Fruit fly (Drosophila melanogaster) whole organism, prepupa: ENCODE measurements around the gene Acp32CD.

Experiments
- CG10631 ChIP-seq: fragments of 200-800 bp; sonication (Bioruptor generic); optimal IDR thresholded peaks from 2 replicates; lab custom pipeline; 2016; ENCODE audit warnings: missing biosample characterization, missing genetic modification characterization
- CG11902 ChIP-seq: fragments of 200-800 bp; sonication (Bioruptor generic); optimal IDR thresholded peaks from 3 replicates; lab custom pipeline; 2016; ENCODE audit warnings: missing biosample characterization, missing genetic modification characterization
- CG15336 ChIP-seq: fragments of 200-800 bp; sonication (Bioruptor generic); IDR thresholded peaks from 2 replicates; pipeline ENCODE4 v1.3.6; 2022; ENCODE audit warnings: missing biosample characterization, missing genetic modification characterization
- CG16779 ChIP-seq: fragments of 200-800 bp; sonication (Bioruptor generic); optimal IDR thresholded peaks from 3 replicates; lab custom pipeline; 2017; ENCODE audit warnings: missing biosample characterization, mild to moderate bottlenecking, missing genetic modification characterization
- CG3032 ChIP-seq: fragments of 200-800 bp; optimal IDR thresholded peaks from 2 replicates; lab custom pipeline; 2019; ENCODE audit warnings: missing biosample characterization, mild to moderate bottlenecking, missing genetic modification characterization, moderate library complexity
- CG31627 ChIP-seq: fragments of 200-800 bp; sonication (Bioruptor generic); optimal IDR thresholded peaks from 3 replicates; lab custom pipeline; 2016; ENCODE audit warnings: missing biosample characterization, missing genetic modification characterization
- CG3919 ChIP-seq: fragments of 200-800 bp; sonication (Bioruptor generic); optimal IDR thresholded peaks from 3 replicates; lab custom pipeline; 2016; ENCODE audit warnings: missing biosample characterization, missing genetic modification characterization
- CG4318 ChIP-seq: fragments of 200-800 bp; sonication (Bioruptor generic); optimal IDR thresholded peaks from 3 replicates; lab custom pipeline; 2017; ENCODE audit warnings: missing biosample characterization, mild to moderate bottlenecking, missing genetic modification characterization
- CG6163 ChIP-seq: fragments of 200-800 bp; sonication (Bioruptor generic); IDR thresholded peaks from 3 replicates; pipeline ENCODE4 v1.3.6; 2022; ENCODE audit warnings: missing biosample characterization, missing genetic modification characterization
- CG6792 ChIP-seq: fragments of 200-800 bp; sonication (Bioruptor generic); optimal IDR thresholded peaks from 3 replicates; lab custom pipeline; 2016; ENCODE audit warnings: missing biosample characterization, missing genetic modification characterization
- CG6808 ChIP-seq: fragments of 200-800 bp; sonication (Bioruptor generic); optimal IDR thresholded peaks from 3 replicates; lab custom pipeline; 2017; ENCODE audit warnings: missing biosample characterization, missing genetic modification characterization, mild to moderate bottlenecking, moderate library complexity, missing genetic modification reagents
- CG7368 ChIP-seq: fragments of 200-800 bp; sonication (Bioruptor generic); optimal IDR thresholded peaks from 3 replicates; lab custom pipeline; 2016; ENCODE audit warnings: missing biosample characterization, missing genetic modification characterization
- CG8119 ChIP-seq: fragments of 200-800 bp; sonication (Bioruptor generic); IDR thresholded peaks from 3 replicates; pipeline ENCODE4 v1.3.6; 2022; ENCODE audit warnings: missing biosample characterization, missing genetic modification characterization
- CG8319 ChIP-seq: fragments of 200-800 bp; sonication (Bioruptor generic); optimal IDR thresholded peaks from 3 replicates; lab custom pipeline; 2016; ENCODE audit warnings: missing biosample characterization, missing genetic modification characterization
- CG8632 ChIP-seq: fragments of 200-800 bp; sonication (Bioruptor generic); optimal IDR thresholded peaks from 3 replicates; lab custom pipeline; 2016; ENCODE audit warnings: missing biosample characterization, missing genetic modification characterization
- Eip75B ChIP-seq: fragments of 200-800 bp; sonication (Bioruptor generic); optimal IDR thresholded peaks from 3 replicates; lab custom pipeline; 2016; ENCODE audit warnings: missing biosample characterization, missing genetic modification characterization
- Ets21C ChIP-seq: fragments of 200-800 bp; sonication (Bioruptor generic); optimal IDR thresholded peaks from 3 replicates; lab custom pipeline; 2016; ENCODE audit warnings: missing biosample characterization, missing genetic modification characterization
- Hr4 ChIP-seq: fragments of 200-800 bp; sonication (Bioruptor generic); optimal IDR thresholded peaks from 3 replicates; lab custom pipeline; 2016; ENCODE audit warnings: missing biosample characterization, missing genetic modification characterization
- Met ChIP-seq: fragments of 200-800 bp; sonication (Bioruptor generic); optimal IDR thresholded peaks from 3 replicates; lab custom pipeline; 2016; ENCODE audit warnings: missing biosample characterization, missing genetic modification characterization
- OdsH ChIP-seq: fragments of 200-800 bp; sonication (Bioruptor generic); optimal IDR thresholded peaks from 3 replicates; lab custom pipeline; 2016; ENCODE audit warnings: missing biosample characterization, missing genetic modification characterization
- Smox ChIP-seq: fragments of 200-800 bp; sonication (Bioruptor generic); optimal IDR thresholded peaks from 3 replicates; lab custom pipeline; 2016; ENCODE audit warnings: missing biosample characterization, missing genetic modification characterization
- Sox102F ChIP-seq: fragments of 200-800 bp; sonication (Bioruptor generic); optimal IDR thresholded peaks from 2 replicates; lab custom pipeline; 2016; ENCODE audit warnings: missing biosample characterization, mild to moderate bottlenecking, missing genetic modification characterization
- Sox14 ChIP-seq: fragments of 200-800 bp; sonication (Bioruptor generic); optimal IDR thresholded peaks from 3 replicates; lab custom pipeline; 2016; ENCODE audit warnings: missing biosample characterization, missing genetic modification characterization
- Sox15 ChIP-seq: fragments of 200-800 bp; sonication (Bioruptor generic); optimal IDR thresholded peaks from 3 replicates; lab custom pipeline; 2016; ENCODE audit warnings: missing biosample characterization, missing genetic modification characterization
- acj6 ChIP-seq: fragments of 200-800 bp; sonication (Bioruptor generic); optimal IDR thresholded peaks from 3 replicates; lab custom pipeline; 2016; ENCODE audit warnings: missing biosample characterization, missing genetic modification characterization
- cyc ChIP-seq: fragments of 200-800 bp; sonication (Bioruptor generic); optimal IDR thresholded peaks from 3 replicates; lab custom pipeline; 2016; ENCODE audit warnings: missing biosample characterization, missing genetic modification characterization
- dac ChIP-seq: fragments of 200-800 bp; sonication (Bioruptor generic); optimal IDR thresholded peaks from 2 replicates; lab custom pipeline; 2017; ENCODE audit warnings: missing biosample characterization, mild to moderate bottlenecking, missing genetic modification characterization
- eg ChIP-seq: fragments of 200-800 bp; sonication (Bioruptor generic); IDR thresholded peaks from 3 replicates; pipeline ENCODE4 v1.3.6; 2022; ENCODE audit warnings: missing biosample characterization, missing genetic modification characterization
- esn ChIP-seq: fragments of 200-800 bp; sonication (Bioruptor generic); optimal IDR thresholded peaks from 2 replicates; lab custom pipeline; 2016; ENCODE audit warnings: missing biosample characterization, mild to moderate bottlenecking, missing genetic modification characterization, moderate library complexity
- fd59A ChIP-seq: fragments of 200-800 bp; sonication (Bioruptor generic); optimal IDR thresholded peaks from 2 replicates; lab custom pipeline; 2017; ENCODE audit warnings: missing biosample characterization, mild to moderate bottlenecking, missing genetic modification characterization, missing genetic modification reagents
- fd85E ChIP-seq: fragments of 200-800 bp; sonication (Bioruptor generic); optimal IDR thresholded peaks from 3 replicates; lab custom pipeline; 2016; ENCODE audit warnings: missing biosample characterization, missing genetic modification characterization
- fkh ChIP-seq: fragments of 200-800 bp; sonication (Bioruptor generic); optimal IDR thresholded peaks from 3 replicates; lab custom pipeline; 2017; ENCODE audit warnings: missing biosample characterization, mild to moderate bottlenecking, missing genetic modification characterization, moderate library complexity
- lz ChIP-seq: fragments of 200-800 bp; sonication (Bioruptor generic); optimal IDR thresholded peaks from 3 replicates; lab custom pipeline; 2016; ENCODE audit warnings: missing biosample characterization, missing genetic modification characterization
- net ChIP-seq: fragments of 200-800 bp; sonication (Bioruptor generic); optimal IDR thresholded peaks from 3 replicates; lab custom pipeline; 2016; ENCODE audit warnings: missing biosample characterization, missing genetic modification characterization
- ss ChIP-seq, 2 experiments: fragments of 200-800 bp; sonication (Bioruptor generic); optimal IDR thresholded peaks; 2 replicates in 1 of 2; 3 replicates in 1 of 2; lab custom pipeline; 2017 to 2018; ENCODE audit warnings: mild to moderate bottlenecking in 2 of 2, missing biosample characterization in 2 of 2, missing genetic modification characterization in 2 of 2, moderate library complexity in 1 of 2
- topi ChIP-seq: fragments of 200-800 bp; sonication (Bioruptor generic); optimal IDR thresholded peaks from 3 replicates; lab custom pipeline; 2016; ENCODE audit warnings: missing biosample characterization, missing genetic modification characterization
- vri ChIP-seq: fragments of 200-800 bp; sonication (Bioruptor generic); optimal IDR thresholded peaks from 3 replicates; lab custom pipeline; 2016; ENCODE audit warnings: missing biosample characterization, mild to moderate bottlenecking, missing genetic modification characterization

Acp32CD gene

DNA sequence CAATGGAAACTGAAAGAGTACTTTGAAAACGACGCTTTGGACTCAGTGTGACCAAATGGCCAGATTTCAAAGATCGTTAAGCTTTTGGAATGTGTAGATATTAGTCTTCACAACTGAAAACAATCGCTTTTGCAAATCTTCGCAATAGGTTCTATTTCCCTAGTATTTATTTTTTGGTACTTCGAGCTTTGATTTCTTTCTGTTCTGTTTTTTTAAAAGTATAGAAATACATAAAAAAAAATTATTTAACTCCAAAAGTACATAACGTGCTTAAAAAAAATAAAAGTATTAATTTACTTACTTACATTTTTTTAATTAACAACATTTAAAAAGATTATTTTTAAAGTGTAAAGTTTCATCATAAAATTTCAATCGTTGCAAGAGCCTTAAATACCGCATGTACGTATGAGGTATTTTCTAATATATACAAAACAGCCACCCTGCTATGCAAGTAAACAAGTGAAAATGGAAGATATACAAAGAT, 28.0 kb upstream of the Acp32CD start, which contains the start of the genes piwi and CG12253:
Gene piwi, minus strand, starts transcription at position 51 of the 484 bp plus-strand sequence.
Gene CG12253, plus strand, starts transcription at position 437 of the 484 bp plus-strand sequence.
- TF ChIP-seq vri (GFP tag; lab: Kevin White, UChicago) (no peak), acj6 (peak; percentile 77), Ets21C (GFP tag; lab: Kevin White, UChicago) (peak; percentile 50), CG3032 (tag; lab: Kevin White, UChicago) (peak; percentile 54), CG7368 (no peak), esn (peak; percentile 79), Met (GFP tag; lab: Kevin White, UChicago) (peak; percentile 34), CG6808 (GFP tag; lab: Kevin White, UChicago) (no peak), fd59A (GFP tag; lab: Kevin White, UChicago) (peak; percentile 37), OdsH (peak; percentile 81), CG4318 (peak; percentile 79), Hr4 (GFP tag; lab: Kevin White, UChicago) (peak; percentile 58), topi (GFP tag; lab: Kevin White, UChicago) (peak; percentile 55), cyc (peak; percentile 46), CG15336 (GFP tag; lab: Robert Waterston, UW) (peak; percentile 84), Eip75B (GFP tag; lab: Kevin White, UChicago) (peak; percentile 36), CG6792 (GFP tag; lab: Kevin White, UChicago) (no peak), CG11902 (peak; percentile 18), Sox102F (GFP tag; lab: Kevin White, UChicago) (no peak), fkh (peak; percentile 69), fd85E (GFP tag; lab: Kevin White, UChicago) (no peak), CG8119 (GFP tag; lab: Robert Waterston, UW) (peak; percentile 88; the same call in 2 of the 3 replicates), dac (GFP tag; lab: Kevin White, UChicago) (peak; percentile 14), CG31627 (GFP tag; lab: Kevin White, UChicago) (peak; percentile 65), CG16779 (tag; lab: Kevin White, UChicago) (no peak), Sox15 (GFP tag; lab: Kevin White, UChicago) (peak; percentile 63), CG8632 (GFP tag; lab: Kevin White, UChicago) (peak; percentile 66), lz (GFP tag; lab: Kevin White, UChicago) (peak; percentile 66), CG10631 (GFP tag; lab: Kevin White, UChicago) (peak; percentile 82)

DNA sequence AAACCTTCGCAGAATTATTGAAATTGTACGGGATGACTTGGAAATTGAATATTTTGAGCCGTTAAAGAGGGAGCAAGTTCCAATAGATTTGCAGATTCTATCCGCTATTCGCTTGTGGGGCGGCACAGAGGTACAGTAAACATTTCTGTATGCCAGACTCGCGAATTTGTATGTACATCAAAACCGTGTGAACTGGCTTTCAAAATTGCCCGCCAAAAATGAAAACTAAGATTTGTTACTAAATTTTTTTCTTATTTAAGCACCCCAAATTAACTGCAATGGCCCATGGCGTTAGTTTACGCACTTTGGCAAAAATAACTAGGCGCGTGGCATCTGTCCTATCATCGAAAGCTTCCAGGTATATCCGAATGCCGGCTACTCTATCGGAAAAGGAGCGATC, 27.4 kb upstream of the Acp32CD start:
- TF ChIP-seq net (GFP tag; lab: Kevin White, UChicago): no peak
- no peak for TF ChIP-seq CG15336 (GFP tag; lab: Robert Waterston, UW)
- TF ChIP-seq Smox: no peak
- no peak for TF ChIP-seq eg (GFP tag; lab: Robert Waterston, UW)
- TF ChIP-seq CG7368: no peak
- no peak for TF ChIP-seq topi (GFP tag; lab: Kevin White, UChicago)
- TF ChIP-seq Sox15 (GFP tag; lab: Kevin White, UChicago): no peak
- TF ChIP-seq fd59A (GFP tag; lab: Kevin White, UChicago): no peak
- no peak for TF ChIP-seq CG6163 (GFP tag; lab: Robert Waterston, UW)
- TF ChIP-seq Sox14 (GFP tag; lab: Kevin White, UChicago): no peak
- no peak for TF ChIP-seq CG8319 (GFP tag; lab: Kevin White, UChicago)
- TF ChIP-seq ss (GFP tag; optimal IDR thresholded peaks at IDR 0.05; lab: Kevin White, UChicago): no peak

DNA sequence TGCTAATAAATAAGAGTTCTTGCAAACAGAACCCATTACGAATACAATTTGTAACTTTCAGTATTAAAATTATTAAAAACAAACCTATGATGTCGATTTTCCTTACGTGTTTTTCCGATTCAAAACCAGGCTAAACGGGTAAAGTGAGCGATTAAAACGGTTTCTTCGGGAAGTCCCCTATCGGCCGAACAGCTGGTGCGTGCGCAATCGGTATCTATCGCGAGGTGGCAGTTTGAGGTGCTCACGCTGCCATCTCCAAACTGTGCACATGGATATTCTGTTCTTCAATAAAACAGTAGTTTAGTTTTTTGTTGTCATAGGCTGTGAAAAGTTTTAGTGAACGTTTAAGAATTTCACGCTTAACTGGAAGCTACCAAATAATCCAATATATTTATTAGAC, 26.3 kb upstream of the Acp32CD start, which contains the start of gene TTLL4A:
Gene TTLL4A, plus strand, starts transcription at position 240 of the 400 bp plus-strand sequence.
- peak; percentile 22 for TF ChIP-seq Hr4 (GFP tag; lab: Kevin White, UChicago)
- TF ChIP-seq CG3919 (GFP tag; lab: Kevin White, UChicago): no peak
- peak; percentile 14 for TF ChIP-seq lz (GFP tag; lab: Kevin White, UChicago)
- peak; percentile 50 for TF ChIP-seq esn
